1 fruit fly cellular context compared by ENCODE assay signal in the genomic region with DNA sequence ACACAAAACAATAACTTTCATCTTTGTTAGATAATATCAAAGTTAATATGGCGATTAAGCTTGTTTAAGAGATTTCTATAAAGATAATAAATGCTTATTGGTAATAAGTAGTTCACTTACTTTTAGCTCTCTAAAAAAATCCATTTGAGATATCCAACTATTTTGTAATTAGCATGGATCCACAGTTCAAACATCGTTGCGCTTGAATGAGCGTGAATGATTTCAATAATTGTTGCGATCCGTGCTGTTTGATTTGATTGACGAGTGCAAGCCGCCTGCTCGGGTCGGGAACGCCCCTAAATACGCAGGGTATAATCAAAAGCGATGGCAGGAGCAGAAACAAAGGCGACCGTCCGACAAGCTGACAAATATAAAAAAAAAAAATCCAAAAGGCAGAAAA.
TF ChIP-seq lines count a peak whose summit lies in the region.

No protein-coding gene starts in this region.

TF ChIP-seq in whole organism, prepupa, 60 proteins besides CTCF, POLR2A, EP300 and RAD21 (continued from another document):
- peak; percentile 28 for TF ChIP-seq cyc (GFP tag; optimal IDR thresholded peaks at IDR 0.05; lab: Kevin White, UChicago)
- no peak for TF ChIP-seq salr (GFP tag; optimal IDR thresholded peaks at IDR 0.05; lab: Kevin White, UChicago)
- peak; percentile 16 for TF ChIP-seq Ets96B (tag; optimal IDR thresholded peaks at IDR 0.05; lab: Kevin White, UChicago)
- TF ChIP-seq svp (GFP tag; lab: Kevin White, UChicago), result peak; percentile 78
- no peak for TF ChIP-seq Blimp-1 (GFP tag; optimal IDR thresholded peaks at IDR 0.05; lab: Kevin White, UChicago)
- TF ChIP-seq lz (GFP tag; optimal IDR thresholded peaks at IDR 0.05; lab: Kevin White, UChicago), result peak; percentile 29
- TF ChIP-seq ss (GFP tag; optimal IDR thresholded peaks at IDR 0.05; lab: Kevin White, UChicago), result peak in 1 of 2 experiments; percentile 13
- peak; percentile 11 for TF ChIP-seq CG11902 (GFP tag; optimal IDR thresholded peaks at IDR 0.05; lab: Kevin White, UChicago)
- no peak for TF ChIP-seq CG6163 (GFP tag; IDR thresholded peaks at IDR 0.05; lab: Robert Waterston, UW)
- no peak for TF ChIP-seq Eip93F (GFP tag; optimal IDR thresholded peaks at IDR 0.05; lab: Kevin White, UChicago)
- peak; percentile 26 for TF ChIP-seq pdm3 (GFP tag; optimal IDR thresholded peaks at IDR 0.05; lab: Kevin White, UChicago)
- TF ChIP-seq CG10669 (GFP tag; optimal IDR thresholded peaks at IDR 0.05; lab: Kevin White, UChicago), result no peak
- no peak for TF ChIP-seq Lpt (GFP tag; optimal IDR thresholded peaks at IDR 0.05; lab: Kevin White, UChicago)
- peak; percentile 46 for TF ChIP-seq CG31627 (GFP tag; optimal IDR thresholded peaks at IDR 0.05; lab: Kevin White, UChicago)
- peak; percentile 4 for TF ChIP-seq CG10631 (GFP tag; optimal IDR thresholded peaks at IDR 0.05; lab: Kevin White, UChicago)
- TF ChIP-seq esn (GFP tag; optimal IDR thresholded peaks at IDR 0.05; lab: Kevin White, UChicago), result peak; percentile 58
- peak; percentile 74 for TF ChIP-seq Eip78C (GFP tag; lab: Kevin White, UChicago)
- TF ChIP-seq CG16779 (tag; optimal IDR thresholded peaks at IDR 0.05; lab: Kevin White, UChicago), result no peak
- no peak for TF ChIP-seq spab (GFP tag; optimal IDR thresholded peaks at IDR 0.05; lab: Kevin White, UChicago)
- no peak for TF ChIP-seq Eip75B (GFP tag; optimal IDR thresholded peaks at IDR 0.05; lab: Kevin White, UChicago)
- peak; percentile 23 for TF ChIP-seq topi (GFP tag; optimal IDR thresholded peaks at IDR 0.05; lab: Kevin White, UChicago)
- no peak for TF ChIP-seq CG6276 (GFP tag; optimal IDR thresholded peaks at IDR 0.05; lab: Kevin White, UChicago)
- peak; percentile 8 for TF ChIP-seq Sox14 (GFP tag; optimal IDR thresholded peaks at IDR 0.05; lab: Kevin White, UChicago)
- TF ChIP-seq Sox15 (GFP tag; optimal IDR thresholded peaks at IDR 0.05; lab: Kevin White, UChicago), result peak; percentile 26
- no peak for TF ChIP-seq CG8319 (GFP tag; optimal IDR thresholded peaks at IDR 0.05; lab: Kevin White, UChicago)
- no peak for TF ChIP-seq CG4318 (GFP tag; optimal IDR thresholded peaks at IDR 0.05; lab: Kevin White, UChicago)
- 0 out of 3 replicates have a peak, but pooled peaks have one; percentile 12 for TF ChIP-seq eg (GFP tag; IDR thresholded peaks at IDR 0.05; lab: Robert Waterston, UW)
- TF ChIP-seq CG7368 (GFP tag; optimal IDR thresholded peaks at IDR 0.05; lab: Kevin White, UChicago), result no peak
- TF ChIP-seq fd85E (GFP tag; optimal IDR thresholded peaks at IDR 0.05; lab: Kevin White, UChicago), result no peak
- TF ChIP-seq CG3919 (GFP tag; optimal IDR thresholded peaks at IDR 0.05; lab: Kevin White, UChicago), result peak; percentile 8
TF ChIP-seq in whole organism, prepupa: peak in this region for 25.
